Fruit fly (Drosophila melanogaster) whole organism, pupa: ENCODE results near the gene PTPMT1.

Source experiments
- CG10348 ChIP-seq: fragments of 200-800 bp; sonication (Bioruptor generic); IDR thresholded peaks from 2 replicates; pipeline ENCODE4 v1.3.6; 2022; ENCODE audit warnings: missing biosample characterization, missing genetic modification characterization
- CG12605 ChIP-seq: fragments of 200-800 bp; sonication (Bioruptor generic); IDR thresholded peaks from 2 replicates; pipeline ENCODE4 v1.3.6; 2022; ENCODE audit warnings: missing biosample characterization, missing genetic modification characterization
- CG13204 ChIP-seq: fragments of 200-800 bp; sonication (Bioruptor generic); optimal IDR thresholded peaks from 2 replicates; lab custom pipeline; 2018; ENCODE audit warnings: missing biosample characterization, mild to moderate bottlenecking, missing genetic modification characterization, moderate library complexity
- CG14655 ChIP-seq: fragments of 200-800 bp; sonication (Bioruptor generic); optimal IDR thresholded peaks from 3 replicates; lab custom pipeline; 2017; ENCODE audit warnings: mild to moderate bottlenecking, missing biosample characterization, missing genetic modification reagents, missing genetic modification characterization
- CG15710 ChIP-seq: fragments of 200-800 bp; sonication (Bioruptor generic); optimal IDR thresholded peaks from 2 replicates; lab custom pipeline; 2018; ENCODE audit warnings: missing biosample characterization, mild to moderate bottlenecking, missing genetic modification characterization, moderate library complexity
- CG17806 ChIP-seq: fragments of 200-800 bp; sonication (Bioruptor generic); optimal IDR thresholded peaks from 2 replicates; lab custom pipeline; 2018; ENCODE audit warnings: missing biosample characterization, mild to moderate bottlenecking, missing genetic modification characterization, moderate library complexity
- CG32121 ChIP-seq: fragments of 200-800 bp; sonication (Bioruptor generic); IDR thresholded peaks from 2 replicates; pipeline ENCODE4 v1.3.6; 2022; ENCODE audit warnings: missing biosample characterization, missing genetic modification characterization
- CG34367 ChIP-seq: fragments of 200-800 bp; sonication (Bioruptor generic); optimal IDR thresholded peaks from 2 replicates; lab custom pipeline; 2018; ENCODE audit warnings: missing biosample characterization, mild to moderate bottlenecking, missing genetic modification characterization
- CG4496 ChIP-seq: fragments of 200-800 bp; sonication (Bioruptor generic); IDR thresholded peaks from 3 replicates; pipeline ENCODE4 v1.3.6; 2022; ENCODE audit warnings: missing biosample characterization, missing genetic modification characterization
- CG8159 ChIP-seq: fragments of 200-800 bp; sonication (Bioruptor generic); optimal IDR thresholded peaks from 3 replicates; lab custom pipeline; 2018; ENCODE audit warnings: missing biosample characterization, mild to moderate bottlenecking, missing genetic modification characterization, moderate library complexity
- CG8301 ChIP-seq: fragments of 200-800 bp; sonication (Bioruptor generic); optimal IDR thresholded peaks from 2 replicates; lab custom pipeline; 2018; ENCODE audit warnings: missing biosample characterization, mild to moderate bottlenecking, missing genetic modification characterization
- CG9948 ChIP-seq: fragments of 200-800 bp; sonication (Bioruptor generic); optimal IDR thresholded peaks from 2 replicates; lab custom pipeline; 2018; ENCODE audit warnings: missing biosample characterization, mild to moderate bottlenecking, missing genetic modification characterization, moderate library complexity
- D1 ChIP-seq: fragments of 200-800 bp; sonication (Bioruptor generic); optimal IDR thresholded peaks from 2 replicates; lab custom pipeline; 2018; ENCODE audit warnings: missing biosample characterization, mild to moderate bottlenecking, missing genetic modification characterization, moderate library complexity
- EcR ChIP-seq: fragments of 200-800 bp; sonication (Bioruptor generic); optimal IDR thresholded peaks from 3 replicates; lab custom pipeline; 2019; ENCODE audit warnings: missing biosample characterization, missing genetic modification characterization, mild to moderate bottlenecking, moderate library complexity, missing genetic modification reagents
- Ets98B ChIP-seq: fragments of 200-800 bp; sonication (Bioruptor generic); IDR thresholded peaks from 2 replicates; pipeline ENCODE4 v1.3.6; 2022; ENCODE audit warnings: missing biosample characterization, missing genetic modification characterization
- Pif1A ChIP-seq: fragments of 200-800 bp; sonication (Bioruptor generic); optimal IDR thresholded peaks from 3 replicates; lab custom pipeline; 2016; ENCODE audit warnings: missing biosample characterization, missing genetic modification characterization
- Pif1B ChIP-seq: fragments of 200-800 bp; sonication (Bioruptor generic); optimal IDR thresholded peaks from 3 replicates; lab custom pipeline; 2016; ENCODE audit warnings: missing biosample characterization, missing genetic modification characterization
- Snoo ChIP-seq: fragments of 200-800 bp; sonication (Bioruptor generic); optimal IDR thresholded peaks from 3 replicates; lab custom pipeline; 2017; ENCODE audit warnings: missing biosample characterization, mild to moderate bottlenecking, missing genetic modification characterization, inconsistent platforms
- fd96Ca ChIP-seq: fragments of 200-800 bp; sonication (Bioruptor generic); IDR thresholded peaks from 3 replicates; pipeline ENCODE4 v1.3.6; 2022; ENCODE audit warnings: missing biosample characterization, missing genetic modification characterization
- gl ChIP-seq: fragments of 200-800 bp; sonication (Bioruptor generic); optimal IDR thresholded peaks from 2 replicates; lab custom pipeline; 2018; ENCODE audit warnings: missing biosample characterization, mild to moderate bottlenecking, missing genetic modification characterization
- rn ChIP-seq: fragments of 200-800 bp; sonication (Bioruptor generic); IDR thresholded peaks from 2 replicates; pipeline ENCODE4 v1.3.6; 2022; ENCODE audit warnings: missing biosample characterization, missing genetic modification characterization

The PTPMT1 gene

dm6 chr3R:23718297-23718941, 39.7 kb upstream of the PTPMT1 start, which contains the start of gene nau:
TSS of gene nau (minus strand) at chr3R:23718357.
- TF ChIP-seq Pif1A (GFP tag; lab: Kevin White, UChicago) (no peak), CG12605 (no peak), gl (tag; lab: Kevin White, UChicago) (no peak), CG8159 (tag; lab: Kevin White, UChicago) (no peak), CG13204 (GFP tag; lab: Kevin White, UChicago) (no peak), CG4496 (GFP tag; lab: Robert Waterston, UW) (no peak), CG14655 (GFP tag; lab: Kevin White, UChicago) (no peak)

- no peak for TF ChIP-seq CG13204 (GFP tag; lab: Kevin White, UChicago)
- TF ChIP-seq CG12605 = no peak
- no peak for TF ChIP-seq CG4496 (GFP tag; lab: Robert Waterston, UW)
- TF ChIP-seq CG10348 (GFP tag; lab: Robert Waterston, UW) = no peak
- TF ChIP-seq, all 21 proteins: peak for 0
Measured at dm6 chr3R:23721525-23721924, 36.6 kb upstream of the PTPMT1 start, which contains the start of gene CG10232. TSS of gene CG10232 (minus strand) at chr3R:23721625.

dm6 chr3R:23721936-23722335, 36.2 kb upstream of the PTPMT1 start:
- TF ChIP-seq CG14655 (GFP tag; lab: Kevin White, UChicago) (no peak), CG34367 (tag; lab: Kevin White, UChicago) (no peak), D1 (tag; lab: Kevin White, UChicago) (peak; percentile 84), Pif1A (GFP tag; lab: Kevin White, UChicago) (no peak), CG10348 (GFP tag; lab: Robert Waterston, UW) (no peak), rn (GFP tag; lab: Robert Waterston, UW) (no peak), EcR (GFP tag; lab: Kevin White, UChicago) (no peak), Snoo (tag; lab: Kevin White, UChicago) (no peak)

- TF ChIP-seq fd96Ca = no peak
- TF ChIP-seq CG13204 (GFP tag; lab: Kevin White, UChicago) = peak; percentile 55
- peak; percentile 94 for TF ChIP-seq CG8301 (tag; lab: Kevin White, UChicago)
- TF ChIP-seq CG32121 (GFP tag; lab: Robert Waterston, UW) = peak; percentile 88
- TF ChIP-seq CG17806 (tag; lab: Kevin White, UChicago) = peak; percentile 94
- TF ChIP-seq CG14655 (GFP tag; lab: Kevin White, UChicago) = peak; percentile 89
- TF ChIP-seq D1 (tag; lab: Kevin White, UChicago) = peak; percentile 96
- TF ChIP-seq gl (tag; lab: Kevin White, UChicago) = peak; percentile 45
- TF ChIP-seq CG8159 (tag; lab: Kevin White, UChicago) = peak; percentile 97
- peak; percentile 70 for TF ChIP-seq Pif1A (GFP tag; lab: Kevin White, UChicago)
- TF ChIP-seq Snoo (tag; lab: Kevin White, UChicago) = peak; percentile 87
- TF ChIP-seq rn (GFP tag; lab: Robert Waterston, UW) = peak; percentile 86
- peak; percentile 78 for TF ChIP-seq Ets98B (GFP tag; lab: Robert Waterston, UW)
- TF ChIP-seq CG9948 (tag; lab: Kevin White, UChicago) = peak; percentile 96
- peak; percentile 86 for TF ChIP-seq CG34367 (tag; lab: Kevin White, UChicago)
- peak; percentile 56 for TF ChIP-seq Pif1B (GFP tag; lab: Kevin White, UChicago)
- no peak; the same call in 1 of the 2 replicates for TF ChIP-seq CG10348 (GFP tag; lab: Robert Waterston, UW)
- TF ChIP-seq CG4496 (GFP tag; lab: Robert Waterston, UW) = peak; percentile 90
- TF ChIP-seq CG12605 = peak; percentile 93
- peak; percentile 93 for TF ChIP-seq CG15710
- peak; percentile 41 for TF ChIP-seq EcR (GFP tag; lab: Kevin White, UChicago)
Measured at dm6 chr3R:23722680-23723372, 35.3 kb upstream of the PTPMT1 start, which contains the start of gene CG10365. TSS of gene CG10365 (plus strand) at chr3R:23723331.

- TF ChIP-seq CG8159 (tag; lab: Kevin White, UChicago) (peak; percentile 42), CG15710 (peak; percentile 23), D1 (tag; lab: Kevin White, UChicago) (no peak), Pif1B (GFP tag; lab: Kevin White, UChicago) (peak; percentile 29), CG9948 (tag; lab: Kevin White, UChicago) (no peak), Pif1A (GFP tag; lab: Kevin White, UChicago) (no peak), CG32121 (GFP tag; lab: Robert Waterston, UW) (peak; percentile 68), CG12605 (no peak; the same call in 1 of the 2 replicates), CG13204 (GFP tag; lab: Kevin White, UChicago) (no peak), CG4496 (GFP tag; lab: Robert Waterston, UW) (peak; percentile 55; the same call in 1 of the 3 replicates), CG34367 (tag; lab: Kevin White, UChicago) (peak; percentile 41), gl (tag; lab: Kevin White, UChicago) (peak; percentile 79), Snoo (tag; lab: Kevin White, UChicago) (no peak), Ets98B (GFP tag; lab: Robert Waterston, UW) (peak; percentile 60), rn (GFP tag; lab: Robert Waterston, UW) (no peak), CG8301 (tag; lab: Kevin White, UChicago) (peak; percentile 40), fd96Ca (peak; percentile 56), CG17806 (tag; lab: Kevin White, UChicago) (peak; percentile 36), EcR (GFP tag; lab: Kevin White, UChicago) (peak; percentile 73), CG10348 (GFP tag; lab: Robert Waterston, UW) (no peak), CG14655 (GFP tag; lab: Kevin White, UChicago) (peak; percentile 40)
Measured at dm6 chr3R:23723381-23724034, 34.6 kb upstream of the PTPMT1 start.
